Worm (Caenorhabditis elegans): ENCODE data around the gene scly-1.

The scly-1 gene

ce11 chrII:6281002-6281401 is at the start of gene scly-1:
Gene scly-1, minus strand, starts transcription at chrII:6281102.
- TF ChIP-seq nfya-1 (tag; optimal IDR thresholded peaks at IDR 0.05) = no peak
- no peak for TF ChIP-seq ceh-34 (tag; optimal IDR thresholded peaks at IDR 0.05)
- no peak for TF ChIP-seq ttx-3 (tag; optimal IDR thresholded peaks at IDR 0.05)
- no peak for TF ChIP-seq che-1 (tag; optimal IDR thresholded peaks at IDR 0.05)
- TF ChIP-seq rnt-1 (tag; optimal IDR thresholded peaks at IDR 0.05) = no peak
- no peak for TF ChIP-seq lim-6 (tag; optimal IDR thresholded peaks at IDR 0.05)
- TF ChIP-seq tbx-7 (tag; optimal IDR thresholded peaks at IDR 0.05) = no peak
- TF ChIP-seq elt-2 (tag; optimal IDR thresholded peaks at IDR 0.05) = no peak
- no peak for TF ChIP-seq pros-1 (tag; optimal IDR thresholded peaks at IDR 0.05)
- TF ChIP-seq unc-86 (tag; optimal IDR thresholded peaks at IDR 0.05) = no peak
- TF ChIP-seq hlh-13 (GFP tag; optimal IDR thresholded peaks at IDR 0.05) = no peak
- TF ChIP-seq ceh-14 (tag; optimal IDR thresholded peaks at IDR 0.05) = no peak

- TF ChIP-seq elt-2 (tag; optimal IDR thresholded peaks at IDR 0.05) (peak; percentile 97), unc-42 (tag; optimal IDR thresholded peaks at IDR 0.05) (no peak)
Observed at ce11 chrII:6328672-6329071, 47.8 kb upstream of the scly-1 start.

- TF ChIP-seq elt-2 (tag; optimal IDR thresholded peaks at IDR 0.05) (peak; percentile 97), C38D4.7 (GFP tag; optimal IDR thresholded peaks at IDR 0.05) (no peak), pqm-1 (tag; optimal IDR thresholded peaks at IDR 0.05) (peak; percentile 58), ceh-6 (GFP tag; optimal IDR thresholded peaks at IDR 0.05) (no peak), ahr-1 (tag; optimal IDR thresholded peaks at IDR 0.05) (no peak), ceh-2 (tag; optimal IDR thresholded peaks at IDR 0.05) (no peak), dve-1 (tag; optimal IDR thresholded peaks at IDR 0.05) (peak; percentile 37)
Observed at ce11 chrII:6327317-6327716, 46.4 kb upstream of the scly-1 start.

DNA sequence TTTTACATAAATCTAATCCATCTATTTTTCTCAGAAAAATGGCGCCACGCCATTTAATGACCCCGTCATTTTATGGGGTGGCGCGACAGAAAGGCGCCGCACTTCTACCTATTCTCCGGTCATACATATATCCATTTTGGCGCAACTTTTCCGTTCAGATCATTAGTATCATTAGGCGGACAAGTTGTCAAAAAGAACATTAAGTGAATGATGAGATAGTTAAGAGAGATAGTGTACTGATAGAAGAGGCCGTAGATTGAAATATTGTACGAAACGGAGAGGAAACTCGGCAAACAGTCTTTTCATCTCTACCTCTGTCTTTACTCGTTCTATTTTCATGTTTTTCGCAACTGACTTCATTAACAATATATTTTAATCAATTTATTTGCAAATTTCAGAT is 43.2 kb upstream of the scly-1 start, which contains the start of gene sma-6:
sma-6 (plus strand) TSS at position 399 of the 400 bp plus-strand sequence.
- TF ChIP-seq hlh-30 (tag; optimal IDR thresholded peaks at IDR 0.05; ENCODE audit: insufficient read depth) = no peak
- TF ChIP-seq F13H6.1 (tag; optimal IDR thresholded peaks at IDR 0.05) = no peak
- TF ChIP-seq pat-9 (tag; optimal IDR thresholded peaks at IDR 0.05) = no peak
- no peak for TF ChIP-seq ceh-6 (GFP tag; optimal IDR thresholded peaks at IDR 0.05)
- no peak for TF ChIP-seq unc-55 (GFP tag; optimal IDR thresholded peaks at IDR 0.05)

ce11 chrII:6322979-6323378 is 42.1 kb upstream of the scly-1 start, which contains the start of gene C32D5.4:
Gene C32D5.4, minus strand, starts transcription at chrII:6323079.
- TF ChIP-seq ceh-30 (tag; optimal IDR thresholded peaks at IDR 0.05) = no peak
- TF ChIP-seq pag-3 (tag; optimal IDR thresholded peaks at IDR 0.05; ENCODE audit: borderline replicate concordance) = no peak
- TF ChIP-seq sox-2 (GFP tag; IDR thresholded peaks at IDR 0.05) = no peak
- no peak for TF ChIP-seq ceh-14 (tag; optimal IDR thresholded peaks at IDR 0.05)
- no peak for TF ChIP-seq pax-1 (tag; optimal IDR thresholded peaks at IDR 0.05)
- TF ChIP-seq tbx-7 (tag; optimal IDR thresholded peaks at IDR 0.05) = no peak
- TF ChIP-seq mec-3 (tag; optimal IDR thresholded peaks at IDR 0.05; ENCODE audit: borderline replicate concordance) = no peak

DNA sequence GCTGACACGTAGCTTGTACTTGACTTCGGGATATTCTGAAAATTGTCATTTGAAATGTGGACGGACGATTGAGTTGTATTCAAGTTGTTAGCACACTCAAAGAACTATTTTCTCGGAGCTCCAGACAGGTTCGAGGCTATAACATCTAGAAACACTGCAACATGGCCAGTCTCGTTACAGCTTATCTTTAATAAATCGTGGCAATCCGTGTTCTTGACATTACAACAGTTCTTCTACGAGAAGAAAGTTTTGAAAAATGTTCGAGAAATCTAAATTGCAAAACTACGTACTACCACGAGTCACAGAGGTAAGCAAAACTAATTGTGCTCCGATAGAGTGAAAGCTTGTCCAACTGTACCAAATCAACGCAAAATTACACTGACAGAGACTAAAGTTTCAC is 41.2 kb upstream of the scly-1 start:
- no peak for TF ChIP-seq tbx-7 (tag; optimal IDR thresholded peaks at IDR 0.05)
- no peak for TF ChIP-seq madf-2 (tag; optimal IDR thresholded peaks at IDR 0.05)
- no peak for TF ChIP-seq hlh-13 (GFP tag; optimal IDR thresholded peaks at IDR 0.05)
- no peak for TF ChIP-seq eyg-1 (tag; optimal IDR thresholded peaks at IDR 0.05)
- TF ChIP-seq ceh-9 (tag; optimal IDR thresholded peaks at IDR 0.05) = no peak
- TF ChIP-seq che-1 (tag; optimal IDR thresholded peaks at IDR 0.05) = no peak
- no peak for TF ChIP-seq ztf-16 (tag; optimal IDR thresholded peaks at IDR 0.05)
- no peak for TF ChIP-seq dve-1 (tag; optimal IDR thresholded peaks at IDR 0.05)
- no peak for TF ChIP-seq hlh-15 (tag; optimal IDR thresholded peaks at IDR 0.05)
- TF ChIP-seq fkh-10 (GFP tag; optimal IDR thresholded peaks at IDR 0.05) = no peak
- TF ChIP-seq nfya-1 (tag; optimal IDR thresholded peaks at IDR 0.05) = no peak
- no peak for TF ChIP-seq hlh-8 (tag; optimal IDR thresholded peaks at IDR 0.05)

Measured in whole organism, late embryonic.